Worm (Caenorhabditis elegans) whole organism, young adult: ENCODE data around the gene K12H6.10.

Experiments used
- nfya-2 ChIP-seq: fragments of 200-800 bp; sonication (Bioruptor generic); IDR thresholded peaks from 2 replicates; pipeline ENCODE4 v1.3.6; 2022; ENCODE audit warnings: missing genetic modification reagents, missing genetic modification characterization, missing compliant biosample characterization
- snpc-4 ChIP-seq, 5 experiments: fragments of 150-350 bp in 1 of 5; sonication (generic microtip) in 4 of 5; optimal IDR thresholded peaks; 2 replicates each; lab custom pipeline; 2014 to 2018; ENCODE audit warnings: missing genetic modification characterization in 5 of 5, missing biosample characterization in 3 of 5, antibody characterized with exemption in 2 of 5, mild to moderate bottlenecking in 2 of 5, missing compliant biosample characterization in 2 of 5, missing genotype in 2 of 5, moderate library complexity in 2 of 5, missing genetic modification reagents in 1 of 5
- unc-130 ChIP-seq: sonication (generic microtip); optimal IDR thresholded peaks from 2 replicates; lab custom pipeline; 2016; ENCODE audit warnings: missing genetic modification reagents, missing genetic modification characterization, missing compliant biosample characterization

- TF ChIP-seq nfya-2 (no peak), unc-130 (no peak), snpc-4 (GFP tag; optimal IDR thresholded peaks at IDR 0.05; lab: Kevin White, UChicago) (no peak), snpc-4 (tag; optimal IDR thresholded peaks at IDR 0.05; lab: Kevin White, UChicago) (no peak)
Observed at ce11 chrII:2800550-2801233, 22.0 kb upstream of the K12H6.10 start, which contains the start of gene nhr-119.
